Worm (Caenorhabditis elegans) whole organism, L3 larva: ENCODE data around the gene K08H2.7.

ENCODE experiments used
- ama-1 ChIP-seq: fragments of 150-350 bp; optimal IDR thresholded peaks from 2 replicates; lab custom pipeline; 2018
- elt-1 ChIP-seq: fragments of 150-350 bp; optimal IDR thresholded peaks from 2 replicates; lab custom pipeline; 2014; ENCODE audit warnings: missing biosample characterization, missing genetic modification characterization
- nfya-1 ChIP-seq: sonication (generic microtip); optimal IDR thresholded peaks from 2 replicates; lab custom pipeline; 2017; ENCODE audit warnings: missing genetic modification characterization, mild to moderate bottlenecking, missing compliant biosample characterization, antibody characterized with exemption, moderate library complexity; ENCODE audit not compliant: insufficient read depth
- nhr-43 ChIP-seq: sonication (generic microtip); optimal IDR thresholded peaks from 2 replicates; lab custom pipeline; 2016; ENCODE audit warnings: mild to moderate bottlenecking, missing genetic modification characterization, missing compliant biosample characterization; ENCODE audit not compliant: poor library complexity, severe bottlenecking
- nhr-76 ChIP-seq: fragments of 150-350 bp; sonication (generic microtip); optimal IDR thresholded peaks from 5 replicates; lab custom pipeline; 2014; ENCODE audit warnings: missing biosample characterization, missing genetic modification characterization
- pha-4 ChIP-seq: fragments of 150-350 bp; optimal IDR thresholded peaks from 2 replicates; lab custom pipeline; 2014; ENCODE audit warnings: missing biosample characterization, missing genetic modification reagents, missing genetic modification characterization
- skn-1 ChIP-seq: fragments of 150-350 bp; optimal IDR thresholded peaks from 2 replicates; lab custom pipeline; 2014; ENCODE audit warnings: missing biosample characterization, missing genetic modification characterization
- unc-62 ChIP-seq: fragments of 150-350 bp; sonication (generic microtip); optimal IDR thresholded peaks from 4 replicates; lab custom pipeline; 2014; ENCODE audit warnings: missing biosample characterization, missing genetic modification reagents, missing genetic modification characterization
- ztf-11 ChIP-seq: fragments of 150-350 bp; optimal IDR thresholded peaks from 2 replicates; lab custom pipeline; 2014; ENCODE audit warnings: missing biosample characterization, missing genetic modification characterization

ce11 chrX:13212528-13212927 lies 35.7 kb downstream of the K08H2.7 start:
- TF ChIP-seq nhr-76 (no peak), nfya-1 (tag; lab: Kevin White, UChicago) (no peak), elt-1 (tag; lab: Kevin White, UChicago) (no peak), ztf-11 (tag; lab: Kevin White, UChicago) (no peak), nhr-43 (tag; lab: Kevin White, UChicago) (no peak), unc-62 (no peak), ama-1 (no peak), skn-1 (tag; lab: Kevin White, UChicago) (no peak), pha-4 (tag; lab: Kevin White, UChicago) (no peak)
